Worm (Caenorhabditis elegans): ENCODE measurements around the gene srlf-18.
A peak's percentile ranks its signal among the peaks of the same experiment; 100 is the strongest.

The srlf-18 gene

ce11 chrIV:11101383-11101782 lies at the start of gene srlf-18:
TSS of gene srlf-18 (minus strand) at chrIV:11101483.
- TF ChIP-seq hmbx-1 (tag; optimal IDR thresholded peaks at IDR 0.05) (no peak), sea-1 (GFP tag; conservative IDR thresholded peaks at IDR 0.05) (no peak), ama-1 (optimal IDR thresholded peaks at IDR 0.05) (no peak), tbx-11 (GFP tag; IDR thresholded peaks at IDR 0.05) (no peak)

- TF ChIP-seq ama-1 (optimal IDR thresholded peaks at IDR 0.05) (no peak), pes-1 (GFP tag; IDR thresholded peaks at IDR 0.05) (no peak), ceh-36 (tag; optimal IDR thresholded peaks at IDR 0.05) (no peak), flt-1 (GFP tag; IDR thresholded peaks at IDR 0.05) (no peak), F13C5.2 (tag; optimal IDR thresholded peaks at IDR 0.05) (no peak), scrt-1 (GFP tag; IDR thresholded peaks at IDR 0.05) (no peak), hmg-4 (GFP tag; optimal IDR thresholded peaks at IDR 0.05) (no peak), hnd-1 (tag; optimal IDR thresholded peaks at IDR 0.05) (no peak), B0310.2 (tag; optimal IDR thresholded peaks at IDR 0.05) (no peak), tbx-11 (GFP tag; IDR thresholded peaks at IDR 0.05) (no peak), hmbx-1 (tag; optimal IDR thresholded peaks at IDR 0.05) (no peak), tra-4 (tag; optimal IDR thresholded peaks at IDR 0.05) (no peak), tbx-37 (GFP tag; conservative IDR thresholded peaks at IDR 0.05) (no peak), aly-1 (tag; optimal IDR thresholded peaks at IDR 0.05) (no peak), ets-7 (tag; optimal IDR thresholded peaks at IDR 0.05) (no peak)
These were observed 49.6 kb upstream of the srlf-18 start, which contains the start of gene C08F8.2 for ce11 chrIV:11150844-11151243. TSS of gene C08F8.2 (plus strand) at chrIV:11150997.

ce11 chrIV:11149454-11150163 lies 48.3 kb upstream of the srlf-18 start, which contains the start of the genes F01G4.6 and pfd-1:
TSS of gene F01G4.6 (minus strand) at chrIV:11149504.
TSS of gene pfd-1 (plus strand) at chrIV:11150113.
- TF ChIP-seq hmbx-1 (tag; optimal IDR thresholded peaks at IDR 0.05) (no peak), pes-1 (GFP tag; IDR thresholded peaks at IDR 0.05) (peak; percentile 50; the same call in 1 of the 2 replicates), flt-1 (GFP tag; IDR thresholded peaks at IDR 0.05) (0 out of 2 replicates have a peak, but pooled peaks have one; percentile 15), F13C5.2 (tag; optimal IDR thresholded peaks at IDR 0.05) (peak; percentile 62)

- TF ChIP-seq hmg-4 (GFP tag; optimal IDR thresholded peaks at IDR 0.05) (peak; percentile 31), B0310.2 (tag; optimal IDR thresholded peaks at IDR 0.05) (no peak)
These were observed 47.6 kb upstream of the srlf-18 start for ce11 chrIV:11148788-11149366.

ce11 chrIV:11146962-11147470 lies 45.7 kb upstream of the srlf-18 start, which contains the start of gene pigq-1:
TSS of gene pigq-1 (minus strand) at chrIV:11147247.
- TF ChIP-seq tra-4 (tag; optimal IDR thresholded peaks at IDR 0.05) (no peak), ceh-13 (GFP tag; optimal IDR thresholded peaks at IDR 0.05) (no peak), ets-7 (tag; optimal IDR thresholded peaks at IDR 0.05) (no peak), hnd-1 (tag; optimal IDR thresholded peaks at IDR 0.05) (no peak), tbx-37 (GFP tag; conservative IDR thresholded peaks at IDR 0.05) (no peak), ama-1 (optimal IDR thresholded peaks at IDR 0.05) (no peak), sea-1 (GFP tag; conservative IDR thresholded peaks at IDR 0.05) (no peak), F13C5.2 (tag; optimal IDR thresholded peaks at IDR 0.05) (no peak), hmg-4 (GFP tag; optimal IDR thresholded peaks at IDR 0.05) (no peak), flt-1 (GFP tag; IDR thresholded peaks at IDR 0.05) (no peak), aly-1 (tag; optimal IDR thresholded peaks at IDR 0.05) (no peak), pes-1 (GFP tag; IDR thresholded peaks at IDR 0.05) (no peak), B0310.2 (tag; optimal IDR thresholded peaks at IDR 0.05) (no peak), ceh-36 (tag; optimal IDR thresholded peaks at IDR 0.05) (no peak), scrt-1 (GFP tag; IDR thresholded peaks at IDR 0.05) (no peak), hmbx-1 (tag; optimal IDR thresholded peaks at IDR 0.05) (no peak), tbx-11 (GFP tag; IDR thresholded peaks at IDR 0.05) (no peak)

ce11 chrIV:11146492-11146891 lies 45.2 kb upstream of the srlf-18 start:
- TF ChIP-seq tbx-37 (GFP tag; conservative IDR thresholded peaks at IDR 0.05), result no peak
- no peak for TF ChIP-seq ets-7 (tag; optimal IDR thresholded peaks at IDR 0.05)
- TF ChIP-seq B0310.2 (tag; optimal IDR thresholded peaks at IDR 0.05), result no peak
- no peak for TF ChIP-seq ceh-13 (GFP tag; optimal IDR thresholded peaks at IDR 0.05)
- TF ChIP-seq pes-1 (GFP tag; IDR thresholded peaks at IDR 0.05), result no peak
- no peak for TF ChIP-seq ama-1 (optimal IDR thresholded peaks at IDR 0.05)
- no peak for TF ChIP-seq hmg-4 (GFP tag; optimal IDR thresholded peaks at IDR 0.05)
- TF ChIP-seq flt-1 (GFP tag; IDR thresholded peaks at IDR 0.05), result no peak

- TF ChIP-seq aly-1 (tag; optimal IDR thresholded peaks at IDR 0.05) (no peak), sea-1 (GFP tag; conservative IDR thresholded peaks at IDR 0.05) (no peak), tbx-37 (GFP tag; conservative IDR thresholded peaks at IDR 0.05) (no peak), pes-1 (GFP tag; IDR thresholded peaks at IDR 0.05) (no peak), ets-7 (tag; optimal IDR thresholded peaks at IDR 0.05) (no peak), F13C5.2 (tag; optimal IDR thresholded peaks at IDR 0.05) (no peak), hmg-4 (GFP tag; optimal IDR thresholded peaks at IDR 0.05) (no peak), hnd-1 (tag; optimal IDR thresholded peaks at IDR 0.05) (no peak), ceh-13 (GFP tag; optimal IDR thresholded peaks at IDR 0.05) (no peak), ceh-36 (tag; optimal IDR thresholded peaks at IDR 0.05) (no peak), hmbx-1 (tag; optimal IDR thresholded peaks at IDR 0.05) (no peak), tbx-11 (GFP tag; IDR thresholded peaks at IDR 0.05) (no peak), ama-1 (optimal IDR thresholded peaks at IDR 0.05) (no peak), flt-1 (GFP tag; IDR thresholded peaks at IDR 0.05) (no peak), scrt-1 (GFP tag; IDR thresholded peaks at IDR 0.05) (no peak)
These were observed 44.7 kb upstream of the srlf-18 start for ce11 chrIV:11145929-11146339.

- TF ChIP-seq hmbx-1 (tag; optimal IDR thresholded peaks at IDR 0.05) (no peak), flt-1 (GFP tag; IDR thresholded peaks at IDR 0.05) (no peak), B0310.2 (tag; optimal IDR thresholded peaks at IDR 0.05) (no peak), hnd-1 (tag; optimal IDR thresholded peaks at IDR 0.05) (no peak), sea-1 (GFP tag; conservative IDR thresholded peaks at IDR 0.05) (no peak), scrt-1 (GFP tag; IDR thresholded peaks at IDR 0.05) (no peak), ets-7 (tag; optimal IDR thresholded peaks at IDR 0.05) (no peak), tbx-37 (GFP tag; conservative IDR thresholded peaks at IDR 0.05) (no peak), ama-1 (optimal IDR thresholded peaks at IDR 0.05) (no peak), hmg-4 (GFP tag; optimal IDR thresholded peaks at IDR 0.05) (no peak), F13C5.2 (tag; optimal IDR thresholded peaks at IDR 0.05) (no peak), aly-1 (tag; optimal IDR thresholded peaks at IDR 0.05) (no peak), pes-1 (GFP tag; IDR thresholded peaks at IDR 0.05) (no peak), tra-4 (tag; optimal IDR thresholded peaks at IDR 0.05) (no peak), ceh-13 (GFP tag; optimal IDR thresholded peaks at IDR 0.05) (no peak)
These were observed 41.9 kb upstream of the srlf-18 start, which contains the start of gene F01G4.4 for ce11 chrIV:11143228-11143444. TSS of gene F01G4.4 (plus strand) at chrIV:11143345.

All from whole organism, early embryonic.